Worm (Caenorhabditis elegans): ENCODE results near the gene irld-18.
A peak's percentile ranks its signal among the peaks of the same experiment; 100 is the strongest.

The irld-18 gene

ce11 chrIV:14617985-14618384, 37.1 kb upstream of the irld-18 start:
- TF ChIP-seq drap-1 (GFP tag; optimal IDR thresholded peaks at IDR 0.05) (no peak), nhr-237 (tag; optimal IDR thresholded peaks at IDR 0.05) (no peak), ztf-11 (tag; optimal IDR thresholded peaks at IDR 0.05) (no peak), sem-2 (GFP tag; optimal IDR thresholded peaks at IDR 0.05) (no peak), nhr-2 (tag; optimal IDR thresholded peaks at IDR 0.05) (no peak), M03D4.4 (tag; optimal IDR thresholded peaks at IDR 0.05) (no peak), nhr-28 (tag; optimal IDR thresholded peaks at IDR 0.05) (no peak), mab-5 (tag; optimal IDR thresholded peaks at IDR 0.05) (no peak), ceh-43 (GFP tag; optimal IDR thresholded peaks at IDR 0.05) (no peak), hlh-1 (tag; optimal IDR thresholded peaks at IDR 0.05) (no peak), nhr-12 (tag; optimal IDR thresholded peaks at IDR 0.05) (no peak), blmp-1 (tag; optimal IDR thresholded peaks at IDR 0.05) (no peak), lsy-2 (tag; optimal IDR thresholded peaks at IDR 0.05) (no peak), zip-8 (tag; optimal IDR thresholded peaks at IDR 0.05) (no peak), snpc-4 (tag; optimal IDR thresholded peaks at IDR 0.05) (no peak), nhr-76 (tag; optimal IDR thresholded peaks at IDR 0.05) (no peak), flh-1 (GFP tag; optimal IDR thresholded peaks at IDR 0.05) (no peak)

- no peak for TF ChIP-seq tbx-8 (GFP tag; optimal IDR thresholded peaks at IDR 0.05)
- TF ChIP-seq lin-32 (GFP tag; optimal IDR thresholded peaks at IDR 0.05) = no peak
- TF ChIP-seq pha-4 (tag; optimal IDR thresholded peaks at IDR 0.05) = peak; percentile 34
- no peak for TF ChIP-seq elt-1 (tag; optimal IDR thresholded peaks at IDR 0.05; ENCODE audit: borderline replicate concordance, insufficient read depth)
- no peak for TF ChIP-seq unc-39 (tag; optimal IDR thresholded peaks at IDR 0.05)
- no peak for TF ChIP-seq unc-120 (tag; optimal IDR thresholded peaks at IDR 0.05; ENCODE audit: poor library complexity, severe bottlenecking)
These were observed 36.7 kb upstream of the irld-18 start for ce11 chrIV:14617498-14617897.

ce11 chrIV:14617059-14617458, 36.2 kb upstream of the irld-18 start:
- no peak for TF ChIP-seq blmp-1 (tag; optimal IDR thresholded peaks at IDR 0.05)
- no peak for TF ChIP-seq unc-39 (tag; optimal IDR thresholded peaks at IDR 0.05)

ce11 chrIV:14616303-14616702, 35.5 kb upstream of the irld-18 start, which contains the start of gene dmd-6:
Gene dmd-6, plus strand, starts transcription at chrIV:14616603.
- TF ChIP-seq snpc-4 (tag; optimal IDR thresholded peaks at IDR 0.05) (no peak), nhr-76 (tag; optimal IDR thresholded peaks at IDR 0.05) (no peak), ceh-39 (tag; optimal IDR thresholded peaks at IDR 0.05) (no peak)

ce11 chrIV:14614176-14614740, 33.4 kb upstream of the irld-18 start:
- TF ChIP-seq hlh-1 (tag; optimal IDR thresholded peaks at IDR 0.05) (no peak), ceh-83 (GFP tag; optimal IDR thresholded peaks at IDR 0.05) (no peak), unc-39 (tag; optimal IDR thresholded peaks at IDR 0.05) (no peak)

ce11 chrIV:14613375-14613774, 32.5 kb upstream of the irld-18 start:
- no peak for TF ChIP-seq sem-2 (GFP tag; optimal IDR thresholded peaks at IDR 0.05)
- TF ChIP-seq lin-13 (tag; optimal IDR thresholded peaks at IDR 0.05) = no peak
- TF ChIP-seq unc-39 (tag; optimal IDR thresholded peaks at IDR 0.05) = no peak
- TF ChIP-seq ceh-83 (GFP tag; optimal IDR thresholded peaks at IDR 0.05) = no peak
- no peak for TF ChIP-seq unc-120 (tag; optimal IDR thresholded peaks at IDR 0.05; ENCODE audit: poor library complexity, severe bottlenecking)
- TF ChIP-seq cnd-1 (tag; optimal IDR thresholded peaks at IDR 0.05) = no peak
- TF ChIP-seq ham-2 (GFP tag; optimal IDR thresholded peaks at IDR 0.05) = no peak
- TF ChIP-seq lin-32 (GFP tag; optimal IDR thresholded peaks at IDR 0.05) = no peak
